Fruit fly (Drosophila melanogaster): ENCODE measurements around the gene CG12355.

Gene CG12355

dm6 chr3L:15508233-15508632 is 12.9 kb upstream of the CG12355 start, which contains the start of gene CG7841:
TSS of gene CG7841 (minus strand) at chr3L:15508252.
- TF ChIP-seq CG8301 (tag; optimal IDR thresholded peaks at IDR 0.05) (peak; percentile 98), CG12605 (GFP tag; IDR thresholded peaks at IDR 0.05) (peak; percentile 97), Snoo (tag; optimal IDR thresholded peaks at IDR 0.05) (peak; percentile 99), CG32121 (GFP tag; IDR thresholded peaks at IDR 0.05) (peak; percentile 97), CG14655 (GFP tag; optimal IDR thresholded peaks at IDR 0.05) (peak; percentile 97), Ets98B (GFP tag; IDR thresholded peaks at IDR 0.05) (peak; percentile 98), D1 (tag; optimal IDR thresholded peaks at IDR 0.05) (peak; percentile 97), EcR (GFP tag; optimal IDR thresholded peaks at IDR 0.05) (peak; percentile 92), Pif1B (GFP tag; optimal IDR thresholded peaks at IDR 0.05) (peak; percentile 99), rn (GFP tag; IDR thresholded peaks at IDR 0.05) (no peak; the same call in 1 of the 2 replicates), CG10348 (GFP tag; IDR thresholded peaks at IDR 0.05) (no peak), CG4496 (GFP tag; IDR thresholded peaks at IDR 0.05) (peak; percentile 98), CG34367 (tag; optimal IDR thresholded peaks at IDR 0.05) (peak; percentile 98), Pif1A (GFP tag; optimal IDR thresholded peaks at IDR 0.05) (peak; percentile 99), CG17806 (tag; optimal IDR thresholded peaks at IDR 0.05) (peak; percentile 98), fd96Ca (GFP tag; IDR thresholded peaks at IDR 0.05) (no peak; the same call in 2 of the 3 replicates), CG15710 (tag; optimal IDR thresholded peaks at IDR 0.05) (peak; percentile 98), gl (tag; optimal IDR thresholded peaks at IDR 0.05) (peak; percentile 98), CG9948 (tag; optimal IDR thresholded peaks at IDR 0.05) (peak; percentile 96), CG8159 (tag; optimal IDR thresholded peaks at IDR 0.05) (peak; percentile 98), CG13204 (GFP tag; optimal IDR thresholded peaks at IDR 0.05) (peak; percentile 95)

dm6 chr3L:15507148-15507896 is 12.0 kb upstream of the CG12355 start:
- no peak for TF ChIP-seq Snoo (tag; optimal IDR thresholded peaks at IDR 0.05)
- TF ChIP-seq CG34367 (tag; optimal IDR thresholded peaks at IDR 0.05): no peak
- TF ChIP-seq CG14655 (GFP tag; optimal IDR thresholded peaks at IDR 0.05): no peak
- peak; percentile 66 for TF ChIP-seq EcR (GFP tag; optimal IDR thresholded peaks at IDR 0.05)
- TF ChIP-seq CG4496 (GFP tag; IDR thresholded peaks at IDR 0.05): no peak
- no peak for TF ChIP-seq CG13204 (GFP tag; optimal IDR thresholded peaks at IDR 0.05)
- 0 out of 2 replicates have a peak, but pooled peaks have one; percentile 28 for TF ChIP-seq CG32121 (GFP tag; IDR thresholded peaks at IDR 0.05)
- TF ChIP-seq gl (tag; optimal IDR thresholded peaks at IDR 0.05): no peak
- TF ChIP-seq CG8159 (tag; optimal IDR thresholded peaks at IDR 0.05): no peak
- TF ChIP-seq CG10348 (GFP tag; IDR thresholded peaks at IDR 0.05): no peak
- TF ChIP-seq Pif1B (GFP tag; optimal IDR thresholded peaks at IDR 0.05): no peak

- no peak for TF ChIP-seq CG13204 (GFP tag; optimal IDR thresholded peaks at IDR 0.05)
- no peak for TF ChIP-seq gl (tag; optimal IDR thresholded peaks at IDR 0.05)
- TF ChIP-seq Pif1B (GFP tag; optimal IDR thresholded peaks at IDR 0.05): no peak
- TF ChIP-seq CG34367 (tag; optimal IDR thresholded peaks at IDR 0.05): no peak
- TF ChIP-seq CG8159 (tag; optimal IDR thresholded peaks at IDR 0.05): no peak
These were observed 11.0 kb upstream of the CG12355 start for dm6 chr3L:15506174-15506926.

dm6 chr3L:15504687-15505086 is 9.3 kb upstream of the CG12355 start, which contains the start of gene CG7857:
TSS of gene CG7857 (minus strand) at chr3L:15504894.
- no peak for TF ChIP-seq CG13204 (GFP tag; optimal IDR thresholded peaks at IDR 0.05)
- no peak for TF ChIP-seq Pif1A (GFP tag; optimal IDR thresholded peaks at IDR 0.05)
- TF ChIP-seq Snoo (tag; optimal IDR thresholded peaks at IDR 0.05): no peak
- TF ChIP-seq rn (GFP tag; IDR thresholded peaks at IDR 0.05): no peak
- no peak for TF ChIP-seq CG8159 (tag; optimal IDR thresholded peaks at IDR 0.05)
- TF ChIP-seq gl (tag; optimal IDR thresholded peaks at IDR 0.05): no peak
- no peak for TF ChIP-seq fd96Ca (GFP tag; IDR thresholded peaks at IDR 0.05)
- no peak for TF ChIP-seq CG34367 (tag; optimal IDR thresholded peaks at IDR 0.05)
- TF ChIP-seq D1 (tag; optimal IDR thresholded peaks at IDR 0.05): no peak
- TF ChIP-seq CG4496 (GFP tag; IDR thresholded peaks at IDR 0.05): no peak
- TF ChIP-seq Pif1B (GFP tag; optimal IDR thresholded peaks at IDR 0.05): no peak
- no peak for TF ChIP-seq CG9948 (tag; optimal IDR thresholded peaks at IDR 0.05)

- TF ChIP-seq CG34367 (tag; optimal IDR thresholded peaks at IDR 0.05): no peak
These were observed 6.9 kb upstream of the CG12355 start for dm6 chr3L:15502256-15502655.

dm6 chr3L:15501646-15501972 is 6.3 kb upstream of the CG12355 start:
- TF ChIP-seq fd96Ca (GFP tag; IDR thresholded peaks at IDR 0.05): no peak
- no peak for TF ChIP-seq Pif1A (GFP tag; optimal IDR thresholded peaks at IDR 0.05)
- no peak for TF ChIP-seq CG8159 (tag; optimal IDR thresholded peaks at IDR 0.05)
- TF ChIP-seq CG4496 (GFP tag; IDR thresholded peaks at IDR 0.05): no peak
- TF ChIP-seq CG12605 (GFP tag; IDR thresholded peaks at IDR 0.05): no peak
- no peak for TF ChIP-seq CG8301 (tag; optimal IDR thresholded peaks at IDR 0.05)
- TF ChIP-seq Ets98B (GFP tag; IDR thresholded peaks at IDR 0.05): no peak
- no peak for TF ChIP-seq Snoo (tag; optimal IDR thresholded peaks at IDR 0.05)
- TF ChIP-seq CG9948 (tag; optimal IDR thresholded peaks at IDR 0.05): no peak
- no peak for TF ChIP-seq CG14655 (GFP tag; optimal IDR thresholded peaks at IDR 0.05)
- no peak for TF ChIP-seq CG15710 (tag; optimal IDR thresholded peaks at IDR 0.05)
- TF ChIP-seq CG10348 (GFP tag; IDR thresholded peaks at IDR 0.05): no peak
- no peak for TF ChIP-seq D1 (tag; optimal IDR thresholded peaks at IDR 0.05)
- no peak for TF ChIP-seq CG34367 (tag; optimal IDR thresholded peaks at IDR 0.05)
- TF ChIP-seq CG17806 (tag; optimal IDR thresholded peaks at IDR 0.05): no peak
